Worm (Caenorhabditis elegans) whole organism, L1 larva: Measurements from ENCODE around the gene F49H12.7.

Experiments used
- C04F5.9 ChIP-seq: sonication (generic microtip); optimal IDR thresholded peaks from 2 replicates; lab custom pipeline; 2016; ENCODE audit warnings: missing genetic modification characterization, missing compliant biosample characterization
- C16A3.4 ChIP-seq: fragments of 150-350 bp; optimal IDR thresholded peaks from 2 replicates; lab custom pipeline; 2014; ENCODE audit warnings: missing biosample characterization, missing genetic modification characterization
- C34B4.2 ChIP-seq: sonication (generic microtip); optimal IDR thresholded peaks from 2 replicates; lab custom pipeline; 2017; ENCODE audit warnings: mild to moderate bottlenecking, missing genetic modification characterization, missing compliant biosample characterization
- F16B12.6 ChIP-seq: fragments of 150-350 bp; optimal IDR thresholded peaks from 2 replicates; lab custom pipeline; 2014; ENCODE audit warnings: missing biosample characterization, missing genetic modification characterization
- Y116A8C.19 ChIP-seq: sonication (generic microtip); optimal IDR thresholded peaks from 2 replicates; lab custom pipeline; 2016; ENCODE audit warnings: missing compliant biosample characterization, missing genetic modification characterization, borderline replicate concordance
- aly-2 ChIP-seq: fragments of 150-350 bp; optimal IDR thresholded peaks from 2 replicates; lab custom pipeline; 2014; ENCODE audit warnings: missing biosample characterization, missing genetic modification characterization
- blmp-1 ChIP-seq: fragments of 150-350 bp; optimal IDR thresholded peaks from 2 replicates; lab custom pipeline; 2014; ENCODE audit warnings: missing biosample characterization, missing genetic modification characterization
- ceh-63 ChIP-seq: fragments of 200-800 bp; sonication (Bioruptor generic); optimal IDR thresholded peaks from 2 replicates; lab custom pipeline; 2018; ENCODE audit warnings: mild to moderate bottlenecking, missing genetic modification characterization, missing compliant biosample characterization
- ceh-8 ChIP-seq: fragments of 200-800 bp; sonication (Bioruptor generic); optimal IDR thresholded peaks from 2 replicates; lab custom pipeline; 2018; ENCODE audit warnings: mild to moderate bottlenecking, missing genetic modification characterization, moderate library complexity, missing compliant biosample characterization
- ces-1 ChIP-seq: fragments of 150-350 bp; optimal IDR thresholded peaks from 2 replicates; lab custom pipeline; 2014; ENCODE audit warnings: missing biosample characterization, missing genetic modification reagents, missing genetic modification characterization
- dpl-1 ChIP-seq, 3 experiments: fragments of 150-350 bp in 2 of 3; sonication (generic microtip) in 1 of 3; optimal IDR thresholded peaks; 2 replicates each; lab custom pipeline; 2014 to 2017; ENCODE audit warnings: missing biosample characterization in 3 of 3, missing genetic modification characterization in 3 of 3, missing genetic modification reagents in 3 of 3
- dsc-1 ChIP-seq: sonication (generic microtip); optimal IDR thresholded peaks from 2 replicates; lab custom pipeline; 2016; ENCODE audit warnings: mild to moderate bottlenecking, missing genetic modification characterization, missing compliant biosample characterization
- efl-1 ChIP-seq, 4 experiments: fragments of 150-350 bp; optimal IDR thresholded peaks in 3 of 4; peaks in 1 of 4; 1 replicate in 1 of 4; 2 replicates in 3 of 4; lab custom pipeline; 2014; ENCODE audit warnings: missing biosample characterization in 2 of 4, missing genetic modification characterization in 2 of 4, missing genetic modification reagents in 2 of 4
- egl-27 ChIP-seq, 2 experiments: fragments of 150-350 bp in 1 of 2; sonication (generic microtip); optimal IDR thresholded peaks; 3 replicates each; lab custom pipeline; 2017 to 2018; ENCODE audit warnings: missing biosample characterization in 2 of 2, missing genetic modification characterization in 2 of 2, missing genetic modification reagents in 2 of 2
- elt-2 ChIP-seq: sonication (generic microtip); optimal IDR thresholded peaks from 2 replicates; lab custom pipeline; 2016; ENCODE audit warnings: missing genetic modification characterization, mild to moderate bottlenecking, inconsistent platforms, missing compliant biosample characterization, missing genetic modification reagents
- ets-5 ChIP-seq: fragments of 200-800 bp; sonication (Bioruptor generic); IDR thresholded peaks from 2 replicates; pipeline ENCODE4 v1.3.6; 2022; ENCODE audit warnings: missing genetic modification characterization, missing compliant biosample characterization
- fkh-8 ChIP-seq: sonication (generic microtip); optimal IDR thresholded peaks from 2 replicates; lab custom pipeline; 2016; ENCODE audit warnings: mild to moderate bottlenecking, missing genetic modification characterization, missing compliant biosample characterization
- irx-1 ChIP-seq: sonication (generic microtip); optimal IDR thresholded peaks from 2 replicates; lab custom pipeline; 2016; ENCODE audit warnings: missing genetic modification characterization, missing compliant biosample characterization
- lin-13 ChIP-seq: fragments of 150-350 bp; optimal IDR thresholded peaks from 2 replicates; lab custom pipeline; 2014; ENCODE audit warnings: missing biosample characterization, missing genetic modification reagents, missing genetic modification characterization
- lin-14 ChIP-seq: fragments of 200-800 bp; sonication (Bioruptor generic); optimal IDR thresholded peaks from 2 replicates; lab custom pipeline; 2018; ENCODE audit warnings: mild to moderate bottlenecking, missing genetic modification characterization, moderate library complexity, missing compliant biosample characterization
- lin-35 ChIP-seq, 2 experiments: fragments of 150-350 bp; optimal IDR thresholded peaks; 2 replicates each; lab custom pipeline; 2014; ENCODE audit warnings: missing biosample characterization in 2 of 2, missing genetic modification characterization in 2 of 2, missing genetic modification reagents in 2 of 2
- lsy-2 ChIP-seq, 2 experiments: fragments of 150-350 bp; optimal IDR thresholded peaks; 2 replicates each; lab custom pipeline; 2014; ENCODE audit warnings: missing biosample characterization in 2 of 2, missing genetic modification characterization in 2 of 2
- mdl-1 ChIP-seq, 2 experiments: fragments of 150-350 bp; optimal IDR thresholded peaks; 2 replicates each; lab custom pipeline; 2014 to 2017; ENCODE audit warnings: missing biosample characterization in 2 of 2, missing genetic modification characterization in 2 of 2, inconsistent platforms in 1 of 2
- nhr-237 ChIP-seq: fragments of 150-350 bp; optimal IDR thresholded peaks from 2 replicates; lab custom pipeline; 2014; ENCODE audit warnings: missing biosample characterization, missing genetic modification characterization
- nhr-85 ChIP-seq: sonication (generic microtip); peaks from one replicate; lab custom pipeline; 2016; ENCODE audit warnings: missing genetic modification characterization, inconsistent platforms, missing compliant biosample characterization
- pag-3 ChIP-seq: sonication (generic microtip); optimal IDR thresholded peaks from 2 replicates; lab custom pipeline; 2017; ENCODE audit warnings: missing genetic modification characterization, mild to moderate bottlenecking, missing compliant biosample characterization, antibody characterized with exemption, borderline replicate concordance; ENCODE audit not compliant: insufficient read depth
- pax-3 ChIP-seq: fragments of 200-800 bp; sonication (Bioruptor generic); optimal IDR thresholded peaks from 2 replicates; lab custom pipeline; 2018; ENCODE audit warnings: mild to moderate bottlenecking, missing genetic modification characterization, moderate library complexity, missing compliant biosample characterization
- rnt-1 ChIP-seq: sonication (generic microtip); optimal IDR thresholded peaks from 2 replicates; lab custom pipeline; 2016; ENCODE audit warnings: mild to moderate bottlenecking, missing genetic modification characterization, moderate library complexity, missing compliant biosample characterization
- skn-1 ChIP-seq: fragments of 150-350 bp; optimal IDR thresholded peaks from 2 replicates; lab custom pipeline; 2014; ENCODE audit warnings: missing biosample characterization, missing genetic modification characterization
- sox-4 ChIP-seq: sonication (generic microtip); optimal IDR thresholded peaks from 2 replicates; lab custom pipeline; 2016; ENCODE audit warnings: missing genetic modification characterization, missing compliant biosample characterization
- sptf-1 ChIP-seq: fragments of 150-350 bp; optimal IDR thresholded peaks from 2 replicates; lab custom pipeline; 2014; ENCODE audit warnings: missing biosample characterization, missing genetic modification characterization
- swsn-7 ChIP-seq: sonication (generic microtip); optimal IDR thresholded peaks from 2 replicates; lab custom pipeline; 2016; ENCODE audit warnings: missing genetic modification characterization, missing compliant biosample characterization
- tbx-2 ChIP-seq: sonication (generic microtip); optimal IDR thresholded peaks from 2 replicates; lab custom pipeline; 2016; ENCODE audit warnings: missing genetic modification characterization, missing compliant biosample characterization
- unc-130 ChIP-seq: fragments of 150-350 bp; optimal IDR thresholded peaks from 2 replicates; lab custom pipeline; 2017; ENCODE audit warnings: missing biosample characterization, missing genetic modification characterization, inconsistent platforms
- ztf-11 ChIP-seq, 2 experiments: sonication (generic microtip); optimal IDR thresholded peaks; 2 replicates each; lab custom pipeline; 2016 to 2017; ENCODE audit warnings: missing genetic modification characterization in 2 of 2, missing biosample characterization in 1 of 2, missing compliant biosample characterization in 1 of 2

F49H12.7 gene

ce11 chrX:2093169-2093568, 28.3 kb downstream of the F49H12.7 start, which contains the start of gene col-164:
Gene col-164 (plus strand): TSS chrX:2093469.
- TF ChIP-seq lin-14 (GFP tag; lab: Kevin White, UChicago), result no peak
- TF ChIP-seq swsn-7 (tag; lab: Kevin White, UChicago), result no peak
- TF ChIP-seq efl-1 (optimal IDR thresholded peaks at IDR 0.05; lab: Kevin White, UChicago), result no peak
- TF ChIP-seq efl-1 (GFP tag; optimal IDR thresholded peaks at IDR 0.05 in 1 of 2; lab: Kevin White, UChicago), result peak in 1 of 2 experiments; percentile 27

ce11 chrX:2094094-2094493, 29.3 kb downstream of the F49H12.7 start:
- TF ChIP-seq pag-3 (tag; lab: Kevin White, UChicago) (no peak), efl-1 (optimal IDR thresholded peaks at IDR 0.05; lab: Kevin White, UChicago) (no peak), efl-1 (GFP tag; optimal IDR thresholded peaks at IDR 0.05 in 1 of 2; lab: Kevin White, UChicago) (peak in 1 of 2 experiments; percentile 79)

- no peak for TF ChIP-seq elt-2 (tag; lab: Kevin White, UChicago)
- TF ChIP-seq irx-1 (tag; lab: Kevin White, UChicago), result no peak
- no peak for TF ChIP-seq mdl-1 (tag; optimal IDR thresholded peaks at IDR 0.05; lab: Kevin White, UChicago)
- no peak for TF ChIP-seq nhr-237 (tag; lab: Kevin White, UChicago)
- TF ChIP-seq dsc-1 (tag; lab: Kevin White, UChicago), result no peak
- no peak for TF ChIP-seq C04F5.9
- no peak for TF ChIP-seq unc-130 (tag; lab: Kevin White, UChicago)
- no peak for TF ChIP-seq lin-13
These were observed 32.0 kb downstream of the F49H12.7 start, which contains the start of gene T21D9.2 for ce11 chrX:2096804-2097203. Gene T21D9.2 (minus strand): TSS chrX:2096904.

- no peak for TF ChIP-seq efl-1 (optimal IDR thresholded peaks at IDR 0.05; lab: Kevin White, UChicago)
- peak in 1 of 2 experiments; percentile 84 for TF ChIP-seq efl-1 (GFP tag; optimal IDR thresholded peaks at IDR 0.05 in 1 of 2; lab: Kevin White, UChicago)
- no peak for TF ChIP-seq dpl-1 (GFP tag; optimal IDR thresholded peaks at IDR 0.05; lab: Kevin White, UChicago)
- no peak for TF ChIP-seq pax-3 (tag; lab: Kevin White, UChicago)
- no peak for TF ChIP-seq F16B12.6
These were observed 34.2 kb downstream of the F49H12.7 start for ce11 chrX:2099002-2099401.

- TF ChIP-seq ceh-8, result peak; percentile 22
- no peak for TF ChIP-seq ztf-11 (tag; optimal IDR thresholded peaks at IDR 0.05; lab: Kevin White, UChicago)
- TF ChIP-seq fkh-8 (tag; lab: Kevin White, UChicago), result peak; percentile 13
These were observed 40.5 kb downstream of the F49H12.7 start, which contains the start of gene F53B1.3 for ce11 chrX:2105310-2105709. Gene F53B1.3 (plus strand): TSS chrX:2105610.

ce11 chrX:2107414-2107813, 42.6 kb downstream of the F49H12.7 start:
- TF ChIP-seq swsn-7 (tag; lab: Kevin White, UChicago) (no peak), nhr-237 (tag; lab: Kevin White, UChicago) (no peak), ceh-63 (GFP tag; lab: Kevin White, UChicago) (no peak), elt-2 (tag; lab: Kevin White, UChicago) (peak; percentile 92), aly-2 (tag; lab: Kevin White, UChicago) (no peak), nhr-85 (tag; lab: Kevin White, UChicago) (peak; percentile 7), lin-14 (GFP tag; lab: Kevin White, UChicago) (peak; percentile 4), lin-35 (GFP tag; optimal IDR thresholded peaks at IDR 0.05; lab: Kevin White, UChicago) (peak in 1 of 2 experiments; percentile 44), tbx-2 (tag; lab: Kevin White, UChicago) (no peak), C04F5.9 (no peak)

ce11 chrX:2108182-2108581, 43.4 kb downstream of the F49H12.7 start:
- TF ChIP-seq egl-27 (tag; optimal IDR thresholded peaks at IDR 0.05; lab: Kevin White, UChicago) (no peak), skn-1 (tag; lab: Kevin White, UChicago) (peak; percentile 1), sox-4 (tag; lab: Kevin White, UChicago) (no peak), lin-14 (GFP tag; lab: Kevin White, UChicago) (peak; percentile 54), lin-35 (GFP tag; optimal IDR thresholded peaks at IDR 0.05; lab: Kevin White, UChicago) (peak in 1 of 2 experiments; percentile 16), ets-5 (GFP tag; lab: Robert Waterston, UW) (no peak), rnt-1 (tag; lab: Kevin White, UChicago) (peak; percentile 55), sptf-1 (tag; lab: Kevin White, UChicago) (no peak), efl-1 (optimal IDR thresholded peaks at IDR 0.05; lab: Kevin White, UChicago) (no peak), efl-1 (GFP tag; optimal IDR thresholded peaks at IDR 0.05 in 1 of 2; lab: Kevin White, UChicago) (no peak), C16A3.4 (tag; lab: Kevin White, UChicago) (no peak), ces-1 (GFP tag; lab: Kevin White, UChicago) (no peak), C34B4.2 (tag; lab: Kevin White, UChicago) (no peak), Y116A8C.19 (tag; lab: Kevin White, UChicago) (no peak), lsy-2 (tag; optimal IDR thresholded peaks at IDR 0.05; lab: Kevin White, UChicago) (no peak), blmp-1 (tag; lab: Kevin White, UChicago) (peak; percentile 62)
